Fruit fly (Drosophila melanogaster) whole organism, embryonic: Measurements from ENCODE around the gene CG18234.

ENCODE experiments used
- Bdp1 ChIP-seq: fragments of 200-800 bp; sonication (Bioruptor generic); optimal IDR thresholded peaks from 3 replicates; lab custom pipeline; 2016; ENCODE audit warnings: missing biosample characterization, missing genetic modification characterization
- CG10209 ChIP-seq: fragments of 200-800 bp; sonication (Bioruptor generic); optimal IDR thresholded peaks from 3 replicates; lab custom pipeline; 2017; ENCODE audit warnings: missing biosample characterization, mild to moderate bottlenecking, missing genetic modification characterization, missing genetic modification reagents
- CG10431 ChIP-seq: fragments of 200-800 bp; sonication (Bioruptor generic); optimal IDR thresholded peaks from 3 replicates; lab custom pipeline; 2018; ENCODE audit warnings: missing biosample characterization, mild to moderate bottlenecking, missing genetic modification characterization
- CG12236 ChIP-seq: fragments of 200-800 bp; sonication (Bioruptor generic); optimal IDR thresholded peaks from 2 replicates; lab custom pipeline; 2016; ENCODE audit warnings: missing biosample characterization, missing genetic modification characterization
- CG12659 ChIP-seq: fragments of 200-800 bp; sonication (Bioruptor generic); optimal IDR thresholded peaks from 3 replicates; lab custom pipeline; 2017; ENCODE audit warnings: mild to moderate bottlenecking, missing biosample characterization, missing genetic modification reagents, missing genetic modification characterization
- CG13287 ChIP-seq: fragments of 200-800 bp; sonication (Bioruptor generic); IDR thresholded peaks from 2 replicates; pipeline ENCODE4 v1.3.6; 2022; ENCODE audit warnings: missing biosample characterization, missing genetic modification characterization; ENCODE audit not compliant: partially characterized antibody
- CG1647 ChIP-seq: fragments of 200-800 bp; sonication (Bioruptor generic); optimal IDR thresholded peaks from 3 replicates; lab custom pipeline; 2016; ENCODE audit warnings: missing biosample characterization, missing genetic modification characterization
- CG17361 ChIP-seq: fragments of 200-800 bp; sonication (Bioruptor generic); IDR thresholded peaks from 3 replicates; pipeline ENCODE4 v1.3.6; 2022; ENCODE audit warnings: missing biosample characterization, missing genetic modification characterization
- CG17912 ChIP-seq: fragments of 200-800 bp; sonication (Bioruptor generic); optimal IDR thresholded peaks from 2 replicates; lab custom pipeline; 2018; ENCODE audit warnings: missing biosample characterization, mild to moderate bottlenecking, missing genetic modification characterization
- CG18764 ChIP-seq: fragments of 200-800 bp; sonication (Bioruptor generic); optimal IDR thresholded peaks from 3 replicates; lab custom pipeline; 2016; ENCODE audit warnings: missing biosample characterization, missing genetic modification characterization
- CG2116 ChIP-seq: fragments of 200-800 bp; sonication (Bioruptor generic); optimal IDR thresholded peaks from 3 replicates; lab custom pipeline; 2018; ENCODE audit warnings: missing biosample characterization, mild to moderate bottlenecking, missing genetic modification characterization
- CG2129 ChIP-seq: fragments of 200-800 bp; sonication (Bioruptor generic); IDR thresholded peaks from 2 replicates; pipeline ENCODE4 v1.3.6; 2022; ENCODE audit warnings: missing biosample characterization, missing genetic modification characterization; ENCODE audit not compliant: partially characterized antibody
- CG2199 ChIP-seq: fragments of 200-800 bp; sonication (Bioruptor generic); IDR thresholded peaks from 3 replicates; pipeline ENCODE4 v1.3.6; 2022; ENCODE audit warnings: missing biosample characterization, missing genetic modification characterization
- CG2678 ChIP-seq: fragments of 200-800 bp; sonication (Bioruptor generic); optimal IDR thresholded peaks from 3 replicates; lab custom pipeline; 2019; ENCODE audit warnings: missing biosample characterization, mild to moderate bottlenecking, missing genetic modification characterization, moderate library complexity
- CG32532 ChIP-seq: fragments of 200-800 bp; sonication (Bioruptor generic); IDR thresholded peaks from 2 replicates; pipeline ENCODE4 v1.3.6; 2022; ENCODE audit warnings: missing biosample characterization, missing genetic modification characterization
- CG3281 ChIP-seq: fragments of 200-800 bp; sonication (Bioruptor generic); optimal IDR thresholded peaks from 3 replicates; lab custom pipeline; 2017; ENCODE audit warnings: missing biosample characterization, mild to moderate bottlenecking, missing genetic modification characterization
- CG34224 ChIP-seq: fragments of 200-800 bp; sonication (Bioruptor generic); IDR thresholded peaks from 3 replicates; pipeline ENCODE4 v1.3.6; 2022; ENCODE audit warnings: missing biosample characterization, missing genetic modification characterization; ENCODE audit not compliant: partially characterized antibody
- CG43689 ChIP-seq: fragments of 200-800 bp; sonication (Bioruptor generic); IDR thresholded peaks from 2 replicates; pipeline ENCODE4 v1.3.6; 2022; ENCODE audit warnings: missing biosample characterization, missing genetic modification characterization
- CG5245 ChIP-seq: fragments of 200-800 bp; sonication (Bioruptor generic); optimal IDR thresholded peaks from 3 replicates; lab custom pipeline; 2016; ENCODE audit warnings: missing biosample characterization, missing genetic modification characterization
- CG8281 ChIP-seq: fragments of 200-800 bp; sonication (Bioruptor generic); optimal IDR thresholded peaks from 2 replicates; lab custom pipeline; 2018; ENCODE audit warnings: missing biosample characterization, mild to moderate bottlenecking, missing genetic modification characterization, moderate library complexity
- CG9932 ChIP-seq: fragments of 200-800 bp; sonication (Bioruptor generic); IDR thresholded peaks from 2 replicates; pipeline ENCODE4 v1.3.6; 2022; ENCODE audit warnings: missing biosample characterization, missing genetic modification characterization
- Dbx ChIP-seq: fragments of 200-800 bp; sonication (Bioruptor generic); IDR thresholded peaks from 3 replicates; pipeline ENCODE4 v1.3.6; 2022; ENCODE audit warnings: missing biosample characterization, missing genetic modification characterization
- Fer2 ChIP-seq: fragments of 200-800 bp; sonication (Bioruptor generic); optimal IDR thresholded peaks from 2 replicates; lab custom pipeline; 2018; ENCODE audit warnings: missing biosample characterization, mild to moderate bottlenecking, missing genetic modification characterization, moderate library complexity
- GATAe ChIP-seq: fragments of 200-800 bp; sonication (Bioruptor generic); conservative IDR thresholded peaks from 2 replicates; pipeline ENCODE4 v1.3.6; 2022; ENCODE audit warnings: missing biosample characterization, missing genetic modification characterization
- Hand ChIP-seq: fragments of 200-800 bp; sonication (Bioruptor generic); optimal IDR thresholded peaks from 2 replicates; lab custom pipeline; 2017; ENCODE audit warnings: mild to moderate bottlenecking, missing biosample characterization, missing genetic modification reagents, missing genetic modification characterization
- HmgD ChIP-seq: fragments of 200-800 bp; sonication (Bioruptor generic); optimal IDR thresholded peaks from 3 replicates; lab custom pipeline; 2016; ENCODE audit warnings: missing biosample characterization, missing genetic modification characterization
- Lhr ChIP-seq: fragments of 200-800 bp; sonication (Bioruptor generic); optimal IDR thresholded peaks from 3 replicates; lab custom pipeline; 2017; ENCODE audit warnings: mild to moderate bottlenecking, missing biosample characterization, missing genetic modification reagents, missing genetic modification characterization
- MESR4 ChIP-seq: fragments of 200-800 bp; sonication (Bioruptor generic); optimal IDR thresholded peaks from 2 replicates; lab custom pipeline; 2018; ENCODE audit warnings: missing biosample characterization, mild to moderate bottlenecking, missing genetic modification characterization, moderate library complexity
- Spps ChIP-seq: fragments of 200-800 bp; sonication (Bioruptor generic); optimal IDR thresholded peaks from 2 replicates; lab custom pipeline; 2018; ENCODE audit warnings: missing biosample characterization, mild to moderate bottlenecking, missing genetic modification characterization
- ase ChIP-seq: fragments of 200-800 bp; sonication (Bioruptor generic); IDR thresholded peaks from 3 replicates; pipeline ENCODE4 v1.3.6; 2022; ENCODE audit warnings: missing biosample characterization, missing genetic modification characterization
- btn ChIP-seq: fragments of 200-800 bp; sonication (Bioruptor generic); optimal IDR thresholded peaks from 2 replicates; lab custom pipeline; 2016; ENCODE audit warnings: missing biosample characterization, missing genetic modification characterization
- crol ChIP-seq: fragments of 200-800 bp; sonication (Bioruptor generic); IDR thresholded peaks from 2 replicates; pipeline ENCODE4 v1.3.6; 2022; ENCODE audit warnings: missing biosample characterization, missing genetic modification characterization
- crp ChIP-seq, 2 experiments: fragments of 200-800 bp; sonication (Bioruptor generic); optimal IDR thresholded peaks; 2 replicates in 1 of 2; 3 replicates in 1 of 2; lab custom pipeline; 2017; ENCODE audit warnings: missing biosample characterization in 2 of 2, missing genetic modification characterization in 2 of 2, mild to moderate bottlenecking in 1 of 2, moderate library complexity in 1 of 2
- dan ChIP-seq: fragments of 200-800 bp; sonication (Bioruptor generic); IDR thresholded peaks from 2 replicates; pipeline ENCODE4 v1.3.6; 2022; ENCODE audit warnings: missing biosample characterization, missing genetic modification characterization
- emc ChIP-seq: fragments of 200-800 bp; sonication (Bioruptor generic); optimal IDR thresholded peaks from 2 replicates; lab custom pipeline; 2016; ENCODE audit warnings: missing biosample characterization, missing genetic modification characterization
- esg ChIP-seq: fragments of 200-800 bp; sonication (Bioruptor generic); conservative IDR thresholded peaks from 2 replicates; pipeline ENCODE4 v1.3.6; 2022; ENCODE audit warnings: missing biosample characterization, missing genetic modification characterization
- eve ChIP-seq, 2 experiments: fragments of >200 bp; optimal IDR thresholded peaks; 2 replicates each; lab custom pipeline; 2017; ENCODE audit warnings: missing biosample characterization in 2 of 2, missing genetic modification characterization in 2 of 2
- fd64A ChIP-seq: fragments of 200-800 bp; sonication (Bioruptor generic); optimal IDR thresholded peaks from 3 replicates; lab custom pipeline; 2018; ENCODE audit warnings: missing biosample characterization, mild to moderate bottlenecking, missing genetic modification characterization
- gfzf ChIP-seq: fragments of 200-800 bp; sonication (Bioruptor generic); optimal IDR thresholded peaks from 2 replicates; lab custom pipeline; 2016; ENCODE audit warnings: missing biosample characterization, mild to moderate bottlenecking, missing genetic modification characterization, moderate library complexity
- h ChIP-seq: fragments of >200 bp; optimal IDR thresholded peaks from 2 replicates; lab custom pipeline; 2017
- inv ChIP-seq: fragments of 200-800 bp; sonication (Bioruptor generic); IDR thresholded peaks from 2 replicates; pipeline ENCODE4 v1.3.6; 2022; ENCODE audit warnings: missing biosample characterization, missing genetic modification characterization; ENCODE audit not compliant: partially characterized antibody
- luna ChIP-seq: fragments of 200-800 bp; sonication (Bioruptor generic); optimal IDR thresholded peaks from 2 replicates; lab custom pipeline; 2016; ENCODE audit warnings: missing biosample characterization, missing genetic modification characterization
- mirr ChIP-seq: fragments of 200-800 bp; sonication (Bioruptor generic); optimal IDR thresholded peaks from 3 replicates; lab custom pipeline; 2018; ENCODE audit warnings: missing biosample characterization, mild to moderate bottlenecking, missing genetic modification characterization
- oc ChIP-seq: fragments of 200-800 bp; sonication (Bioruptor generic); optimal IDR thresholded peaks from 2 replicates; lab custom pipeline; 2018; ENCODE audit warnings: missing biosample characterization, mild to moderate bottlenecking, missing genetic modification characterization, moderate library complexity
- odd ChIP-seq: fragments of 200-800 bp; sonication (Bioruptor generic); optimal IDR thresholded peaks from 2 replicates; lab custom pipeline; 2017; ENCODE audit warnings: missing biosample characterization, mild to moderate bottlenecking, missing genetic modification characterization
- sqz ChIP-seq: fragments of 200-800 bp; sonication (Bioruptor generic); optimal IDR thresholded peaks from 3 replicates; lab custom pipeline; 2018; ENCODE audit warnings: missing biosample characterization, mild to moderate bottlenecking, missing genetic modification characterization
- ttk ChIP-seq: fragments of 200-800 bp; sonication (Bioruptor generic); IDR thresholded peaks from 2 replicates; pipeline ENCODE4 v2.1.2; 2022; ENCODE audit warnings: missing biosample characterization, missing genetic modification characterization
- z ChIP-seq: fragments of 200-800 bp; sonication (Bioruptor generic); IDR thresholded peaks from 3 replicates; pipeline ENCODE4 v1.3.6; 2022; ENCODE audit warnings: missing biosample characterization, missing genetic modification characterization

CG18234 gene

dm6 chr3L:18640584-18641527 is 37.6 kb downstream of the CG18234 start (continued):
- TF ChIP-seq inv (GFP tag; lab: Robert Waterston, UW) (no peak), CG32532 (GFP tag; lab: Robert Waterston, UW) (peak; percentile 99), CG43689 (GFP tag; lab: Robert Waterston, UW) (peak; percentile 91), crol (GFP tag; lab: Robert Waterston, UW) (peak; percentile 72; the same call in 1 of the 2 replicates), esg (peak; percentile 95), Dbx (GFP tag; lab: Robert Waterston, UW) (peak; percentile 99), Spps (tag; lab: Kevin White, UChicago) (peak; percentile 63), mirr (GFP tag; lab: Kevin White, UChicago) (peak; percentile 92), CG9932 (GFP tag; lab: Robert Waterston, UW) (peak; percentile 99), gfzf (GFP tag; lab: Kevin White, UChicago) (no peak), Lhr (GFP tag; lab: Kevin White, UChicago) (peak; percentile 52), CG12659 (peak; percentile 93), CG2199 (peak; percentile 95), CG3281 (GFP tag; lab: Kevin White, UChicago) (peak; percentile 91), odd (GFP tag; lab: Kevin White, UChicago) (peak; percentile 85), CG5245 (GFP tag; lab: Kevin White, UChicago) (peak; percentile 90), CG10209 (GFP tag; lab: Kevin White, UChicago) (peak; percentile 89), btn (GFP tag; lab: Kevin White, UChicago) (peak; percentile 71), CG10431 (no peak), dan (GFP tag; lab: Robert Waterston, UW) (peak; percentile 83), CG2116 (GFP tag; lab: Kevin White, UChicago) (peak; percentile 57), sqz (GFP tag; lab: Kevin White, UChicago) (peak; percentile 74), CG2678 (tag; lab: Kevin White, UChicago) (peak; percentile 96), eve (GFP tag; optimal IDR thresholded peaks at IDR 0.05; lab: Kevin White, UChicago) (peak in 1 of 2 experiments; percentile 92), GATAe (peak; percentile 83), Bdp1 (GFP tag; lab: Kevin White, UChicago) (peak; percentile 77), crp (GFP tag; optimal IDR thresholded peaks at IDR 0.05; lab: Kevin White, UChicago) (peak in 1 of 2 experiments; percentile 68), CG12236 (peak; percentile 72), CG34224 (GFP tag; lab: Robert Waterston, UW) (no peak; the same call in 2 of the 3 replicates), CG13287 (GFP tag; lab: Robert Waterston, UW) (peak; percentile 16; the same call in 1 of the 2 replicates), oc (tag; lab: Kevin White, UChicago) (peak; percentile 88), h (lab: Kevin White, UChicago) (no peak), emc (GFP tag; lab: Kevin White, UChicago) (peak; percentile 93), MESR4 (GFP tag; lab: Kevin White, UChicago) (peak; percentile 27), CG17912 (GFP tag; lab: Kevin White, UChicago) (peak; percentile 67), Hand (peak; percentile 91), CG1647 (GFP tag; lab: Kevin White, UChicago) (peak; percentile 84), CG18764 (peak; percentile 78), CG17361 (GFP tag; lab: Robert Waterston, UW) (peak; percentile 96), z (GFP tag; lab: Robert Waterston, UW) (peak; percentile 75), luna (GFP tag; lab: Kevin White, UChicago) (peak; percentile 95), HmgD (peak; percentile 82), fd64A (peak; percentile 53), ttk (peak; percentile 98), Fer2 (tag; lab: Kevin White, UChicago) (peak; percentile 93), ase (GFP tag; lab: Robert Waterston, UW) (peak; percentile 98), CG8281 (tag; lab: Kevin White, UChicago) (peak; percentile 69), CG2129 (GFP tag; lab: Robert Waterston, UW) (no peak)
